Worm (Caenorhabditis elegans): ENCODE data around the gene T12B3.3.

Gene T12B3.3

DNA sequence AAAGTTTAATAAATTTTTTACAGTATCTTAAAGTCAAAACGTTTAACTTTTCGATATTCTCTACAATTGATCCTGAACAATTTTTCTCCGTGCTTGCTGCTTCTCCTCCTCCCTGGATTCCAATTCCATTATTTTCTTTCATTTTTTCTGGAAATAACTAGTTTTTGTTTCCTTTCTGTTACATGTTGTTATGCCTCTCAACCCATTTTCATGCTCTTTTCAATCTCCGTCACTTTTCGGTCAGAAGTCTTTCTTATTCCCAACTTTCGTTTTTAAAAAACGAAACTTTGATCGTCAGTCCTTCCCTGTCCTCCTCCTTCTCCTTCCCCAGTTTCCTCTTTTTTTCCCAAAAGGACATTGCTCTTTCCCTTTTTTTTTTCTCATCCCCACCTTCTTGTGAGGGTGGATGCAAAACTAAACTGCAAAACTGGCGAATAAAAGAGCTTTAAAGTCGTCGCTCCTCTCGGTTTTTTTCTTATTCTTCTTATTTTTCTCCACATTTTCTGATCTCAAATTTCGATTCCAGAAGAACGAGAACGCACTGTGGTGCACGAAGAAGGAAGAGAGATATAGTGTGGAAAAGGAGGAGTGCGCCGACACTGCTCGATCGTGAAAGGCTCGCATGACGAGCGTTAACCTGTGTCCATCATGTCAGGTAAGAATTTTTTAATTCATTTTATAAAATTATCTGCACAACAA is 30.1 kb downstream of the T12B3.3 start, which contains the start of the genes C48A7.16 and egl-19:
Gene C48A7.16 (plus strand): TSS at position 544 of the 699 bp plus-strand sequence.
Gene egl-19 (plus strand): TSS at position 649 of the 699 bp plus-strand sequence.
- no peak for TF ChIP-seq lin-54 (GFP tag; optimal IDR thresholded peaks at IDR 0.05)
- no peak for TF ChIP-seq F55B11.4 (tag; optimal IDR thresholded peaks at IDR 0.05; ENCODE audit: borderline replicate concordance, insufficient read depth)
- no peak for TF ChIP-seq rpc-1 (optimal IDR thresholded peaks at IDR 0.05)
- no peak for TF ChIP-seq rpc-1 (tag; optimal IDR thresholded peaks at IDR 0.05)
- TF ChIP-seq ceh-40 (GFP tag; IDR thresholded peaks at IDR 0.05) = no peak

ce11 chrIV:7406690-7407089 is 31.7 kb downstream of the T12B3.3 start:
- TF ChIP-seq T07F8.4 (tag; optimal IDR thresholded peaks at IDR 0.05) (no peak), C06A6.2 (GFP tag; conservative IDR thresholded peaks at IDR 0.05) (no peak), sdz-38 (tag; optimal IDR thresholded peaks at IDR 0.05) (no peak), nfya-2 (GFP tag; IDR thresholded peaks at IDR 0.05) (no peak), Y79H2A.3 (GFP tag; conservative IDR thresholded peaks at IDR 0.05) (no peak), die-1 (tag; optimal IDR thresholded peaks at IDR 0.05) (no peak)

DNA sequence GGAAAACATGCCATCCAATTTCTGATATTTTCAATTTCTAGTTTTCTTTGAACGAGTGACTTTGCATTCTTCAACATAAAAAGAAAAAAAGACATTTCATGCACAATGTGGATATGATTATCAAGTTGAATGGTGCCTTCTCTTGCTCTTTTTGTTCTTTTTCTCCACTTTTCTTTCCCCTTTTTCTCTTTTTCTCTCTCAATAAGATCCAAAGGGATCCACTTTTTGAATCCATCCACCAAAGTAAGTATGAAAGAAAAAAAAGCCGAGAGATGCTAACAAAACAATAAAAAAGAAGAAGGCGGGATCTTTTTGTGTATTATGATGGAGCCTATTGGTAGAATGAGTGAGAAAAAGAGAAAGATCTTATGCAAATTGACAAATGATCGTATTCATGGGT is 32.4 kb downstream of the T12B3.3 start:
- no peak for TF ChIP-seq ceh-91 (GFP tag; IDR thresholded peaks at IDR 0.05)
- no peak for TF ChIP-seq xnd-1 (tag; optimal IDR thresholded peaks at IDR 0.05)
- TF ChIP-seq Y53G8AR.9 (GFP tag; conservative IDR thresholded peaks at IDR 0.05) = no peak
- TF ChIP-seq ztf-18 (tag; optimal IDR thresholded peaks at IDR 0.05) = no peak
- TF ChIP-seq F10E7.11 (tag; optimal IDR thresholded peaks at IDR 0.05) = no peak

ce11 chrIV:7413573-7413972 is 38.6 kb downstream of the T12B3.3 start:
- no peak for TF ChIP-seq B0019.2 (GFP tag; conservative IDR thresholded peaks at IDR 0.05)
- TF ChIP-seq lin-54 (GFP tag; optimal IDR thresholded peaks at IDR 0.05) = no peak
- TF ChIP-seq rcor-1 (GFP tag; IDR thresholded peaks at IDR 0.05) = no peak
- no peak for TF ChIP-seq nhr-27 (tag; optimal IDR thresholded peaks at IDR 0.05)

ce11 chrIV:7414163-7414562 is 39.2 kb downstream of the T12B3.3 start:
- TF ChIP-seq lin-40 (tag; optimal IDR thresholded peaks at IDR 0.05) (no peak), Y53F4B.3 (GFP tag; IDR thresholded peaks at IDR 0.05) (no peak), mel-28 (tag; optimal IDR thresholded peaks at IDR 0.05; ENCODE audit: borderline replicate concordance) (no peak), bed-1 (GFP tag; IDR thresholded peaks at IDR 0.05) (no peak), F57A8.1 (GFP tag; optimal IDR thresholded peaks at IDR 0.05) (no peak), Y53G8AR.9 (GFP tag; conservative IDR thresholded peaks at IDR 0.05) (no peak), atf-7 (tag; optimal IDR thresholded peaks at IDR 0.05) (no peak), ama-1 (optimal IDR thresholded peaks at IDR 0.05) (no peak), ama-1 (GFP tag; optimal IDR thresholded peaks at IDR 0.05) (no peak)

DNA sequence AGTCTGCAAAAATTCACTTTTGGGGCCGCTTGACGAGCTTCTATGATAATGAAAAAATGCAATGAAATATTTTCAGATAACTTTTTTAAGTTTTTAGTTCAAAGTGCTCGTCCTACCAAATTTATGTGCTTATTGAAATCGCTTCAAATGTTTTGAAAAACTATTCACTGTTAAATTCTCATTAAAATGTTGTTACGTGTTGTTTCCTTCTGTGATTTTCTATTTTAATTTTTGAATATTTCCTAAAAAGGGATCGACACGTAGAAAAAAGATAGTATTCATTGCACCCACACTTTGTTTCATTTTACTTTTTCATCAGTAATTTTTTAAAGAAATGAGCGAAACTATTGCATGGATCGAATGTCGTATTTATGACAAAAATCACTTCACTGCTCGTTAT is 43.9 kb downstream of the T12B3.3 start, which contains the start of gene B0496.6:
Gene B0496.6 (plus strand): TSS at position 301 of the 400 bp plus-strand sequence.
- TF ChIP-seq Y56A3A.18 (GFP tag; IDR thresholded peaks at IDR 0.05) = no peak

ce11 chrIV:7420913-7421312 is 46.0 kb downstream of the T12B3.3 start, which contains the start of gene srtx-1:
Gene srtx-1, plus strand, starts transcription at chrIV:7421213.
- no peak for TF ChIP-seq Y56A3A.18 (GFP tag; IDR thresholded peaks at IDR 0.05)

All from whole organism, young adult.